Fruit fly (Drosophila melanogaster): ENCODE data around the gene Arl2.

Arl2 gene

dm6 chr3R:8356626-8357290 lies 15.9 kb downstream of the Arl2 start, which contains the start of gene stck (continued):
- TF ChIP-seq Fer3 (tag; optimal IDR thresholded peaks at IDR 0.05) (no peak), Mes4 (GFP tag; optimal IDR thresholded peaks at IDR 0.05) (no peak), CG11398 (GFP tag; optimal IDR thresholded peaks at IDR 0.05) (no peak), CG2875 (GFP tag; optimal IDR thresholded peaks at IDR 0.05) (no peak), Sox100B (GFP tag; optimal IDR thresholded peaks at IDR 0.05) (no peak), tx (GFP tag; optimal IDR thresholded peaks at IDR 0.05) (no peak), CG14710 (tag; optimal IDR thresholded peaks at IDR 0.05) (peak; percentile 35), Ets97D (GFP tag; optimal IDR thresholded peaks at IDR 0.05) (peak; percentile 70), CG12942 (GFP tag; optimal IDR thresholded peaks at IDR 0.05) (no peak), CG11723 (GFP tag; optimal IDR thresholded peaks at IDR 0.05) (no peak), Fer2 (tag; optimal IDR thresholded peaks at IDR 0.05) (no peak), amos (GFP tag; IDR thresholded peaks at IDR 0.05; ENCODE audit: partially characterized antibody) (peak; percentile 71; the same call in 1 of the 2 replicates), Mrtf (GFP tag; IDR thresholded peaks at IDR 0.05) (no peak), BEAF-32 (GFP tag; optimal IDR thresholded peaks at IDR 0.05) (peak; percentile 81), CG1529 (GFP tag; optimal IDR thresholded peaks at IDR 0.05) (no peak), sc (optimal IDR thresholded peaks at IDR 0.05) (no peak), sc (GFP tag; optimal IDR thresholded peaks at IDR 0.05) (no peak), CG4820 (GFP tag; optimal IDR thresholded peaks at IDR 0.05) (no peak), pum (GFP tag; optimal IDR thresholded peaks at IDR 0.05) (no peak), caup (GFP tag; optimal IDR thresholded peaks at IDR 0.05; ENCODE audit: severe bottlenecking) (peak; percentile 17), wek (GFP tag; optimal IDR thresholded peaks at IDR 0.05) (peak; percentile 11), trh (GFP tag; optimal IDR thresholded peaks at IDR 0.05) (no peak), Hmr (GFP tag; optimal IDR thresholded peaks at IDR 0.05) (peak; percentile 31), CG9876 (GFP tag; optimal IDR thresholded peaks at IDR 0.05) (no peak), Ssrp (tag; optimal IDR thresholded peaks at IDR 0.05) (no peak), CG30431 (GFP tag; optimal IDR thresholded peaks at IDR 0.05) (no peak), Lim3 (GFP tag; IDR thresholded peaks at IDR 0.05) (no peak), ERR (GFP tag; optimal IDR thresholded peaks at IDR 0.05) (no peak), MESR4 (GFP tag; optimal IDR thresholded peaks at IDR 0.05) (peak; percentile 53), CG8944 (GFP tag; optimal IDR thresholded peaks at IDR 0.05) (no peak), grn (GFP tag; optimal IDR thresholded peaks at IDR 0.05) (no peak), yki (optimal IDR thresholded peaks at IDR 0.05) (no peak), Max (GFP tag; optimal IDR thresholded peaks at IDR 0.05) (no peak), NFAT (GFP tag; IDR thresholded peaks at IDR 0.05) (no peak), Gsc (GFP tag; IDR thresholded peaks at IDR 0.05) (no peak), GATAe (GFP tag; conservative IDR thresholded peaks at IDR 0.05) (peak; percentile 51; the same call in 1 of the 2 replicates), CG11085 (GFP tag; IDR thresholded peaks at IDR 0.05) (no peak), Stat92E (GFP tag; optimal IDR thresholded peaks at IDR 0.05) (peak in 1 of 3 experiments; percentile 16), CG7987 (GFP tag; optimal IDR thresholded peaks at IDR 0.05) (no peak), CG8765 (GFP tag; IDR thresholded peaks at IDR 0.05) (no peak), tll (GFP tag; optimal IDR thresholded peaks at IDR 0.05) (no peak), CG7357 (GFP tag; IDR thresholded peaks at IDR 0.05) (no peak), CG8388 (GFP tag; optimal IDR thresholded peaks at IDR 0.05) (no peak), Doc2 (GFP tag; IDR thresholded peaks at IDR 0.05) (no peak), Elba2 (GFP tag; optimal IDR thresholded peaks at IDR 0.05) (no peak), sim (GFP tag; IDR thresholded peaks at IDR 0.05) (no peak), trem (tag; optimal IDR thresholded peaks at IDR 0.05) (peak; percentile 22), CG10431 (GFP tag; optimal IDR thresholded peaks at IDR 0.05) (no peak), Tbp (GFP tag; optimal IDR thresholded peaks at IDR 0.05) (no peak), CG6765 (GFP tag; optimal IDR thresholded peaks at IDR 0.05) (no peak), CG7372 (GFP tag; IDR thresholded peaks at IDR 0.05) (no peak)

Data from whole organism, embryonic.